Worm (Caenorhabditis elegans) whole organism, late embryonic: ENCODE measurements around the gene T20G5.13.

Experiments used
- ahr-1 ChIP-seq: sonication (generic microtip); optimal IDR thresholded peaks from 2 replicates; lab custom pipeline; 2016; ENCODE audit warnings: missing genetic modification characterization, missing compliant biosample characterization
- ama-1 ChIP-seq: fragments of 150-350 bp; optimal IDR thresholded peaks from 2 replicates; lab custom pipeline; 2014
- elt-2 ChIP-seq: sonication (generic microtip); optimal IDR thresholded peaks from 2 replicates; lab custom pipeline; 2016; ENCODE audit warnings: missing genetic modification reagents, missing genetic modification characterization, missing compliant biosample characterization
- pqm-1 ChIP-seq: sonication (generic microtip); optimal IDR thresholded peaks from 2 replicates; lab custom pipeline; 2016; ENCODE audit warnings: missing genetic modification characterization, missing compliant biosample characterization
- pros-1 ChIP-seq: fragments of 150-350 bp; optimal IDR thresholded peaks from 2 replicates; lab custom pipeline; 2014; ENCODE audit warnings: missing biosample characterization, missing genetic modification reagents, missing genetic modification characterization

DNA sequence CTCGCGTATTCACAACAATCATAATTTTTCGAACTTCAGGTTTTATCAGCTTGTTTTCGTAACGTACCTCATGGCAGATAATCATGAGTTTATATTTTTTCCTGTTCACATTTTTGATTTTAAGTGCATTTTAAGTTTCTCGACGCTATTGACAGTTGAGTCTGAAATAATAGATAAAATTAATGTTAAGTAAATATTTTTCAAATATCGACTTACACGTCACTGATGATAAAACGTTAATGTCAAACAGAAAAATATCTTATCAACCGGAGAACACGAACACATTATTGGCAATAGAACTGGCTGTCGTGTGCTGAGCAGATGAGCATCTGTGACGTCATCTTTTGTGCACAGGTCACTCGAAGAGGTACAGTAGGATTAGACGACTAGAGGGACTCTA lies 4.3 kb downstream of the T20G5.13 start:
- TF ChIP-seq elt-2 (tag; lab: Kevin White, UChicago): peak; percentile 82
- no peak for TF ChIP-seq pros-1 (tag; lab: Kevin White, UChicago)
- no peak for TF ChIP-seq pqm-1 (tag; lab: Kevin White, UChicago)
- no peak for TF ChIP-seq ahr-1 (tag; lab: Kevin White, UChicago)
- no peak for TF ChIP-seq ama-1
